Fruit fly (Drosophila melanogaster) whole organism, embryonic: ENCODE measurements around the gene dhd.

ENCODE experiments used
- BEAF-32 ChIP-seq: fragments of 200-800 bp; sonication (Bioruptor generic); optimal IDR thresholded peaks from 3 replicates; lab custom pipeline; 2017; ENCODE audit warnings: missing biosample characterization, missing genetic modification characterization, mild to moderate bottlenecking, moderate library complexity, missing genetic modification reagents
- C15 ChIP-seq: fragments of 200-800 bp; sonication (Bioruptor generic); IDR thresholded peaks from 3 replicates; pipeline ENCODE4 v1.3.6; 2022; ENCODE audit warnings: missing biosample characterization, missing genetic modification characterization
- CG10959 ChIP-seq: fragments of 200-800 bp; sonication (Bioruptor generic); IDR thresholded peaks from 2 replicates; pipeline ENCODE4 v1.3.6; 2022; ENCODE audit warnings: missing biosample characterization, missing genetic modification characterization
- CG11247 ChIP-seq: fragments of 200-800 bp; sonication (Bioruptor generic); IDR thresholded peaks from 2 replicates; pipeline ENCODE4 v1.3.6; 2022; ENCODE audit warnings: missing biosample characterization, missing genetic modification characterization
- CG12219 ChIP-seq: fragments of 200-800 bp; sonication (Bioruptor generic); optimal IDR thresholded peaks from 3 replicates; lab custom pipeline; 2018; ENCODE audit warnings: missing biosample characterization, mild to moderate bottlenecking, missing genetic modification characterization
- CG12236 ChIP-seq: fragments of 200-800 bp; sonication (Bioruptor generic); optimal IDR thresholded peaks from 2 replicates; lab custom pipeline; 2016; ENCODE audit warnings: missing biosample characterization, missing genetic modification characterization
- CG15479 ChIP-seq: fragments of 200-800 bp; sonication (Bioruptor generic); optimal IDR thresholded peaks from 3 replicates; lab custom pipeline; 2019; ENCODE audit warnings: missing biosample characterization, mild to moderate bottlenecking, missing genetic modification characterization, moderate library complexity
- CG17328 ChIP-seq: fragments of 200-800 bp; sonication (Bioruptor generic); IDR thresholded peaks from 2 replicates; pipeline ENCODE4 v1.3.6; 2022; ENCODE audit warnings: missing biosample characterization, missing genetic modification characterization
- CG17829 ChIP-seq: fragments of 200-800 bp; optimal IDR thresholded peaks from 2 replicates; lab custom pipeline; 2019; ENCODE audit warnings: missing biosample characterization, mild to moderate bottlenecking, missing genetic modification characterization, moderate library complexity
- CG18262 ChIP-seq: fragments of 200-800 bp; optimal IDR thresholded peaks from 3 replicates; lab custom pipeline; 2019; ENCODE audit warnings: missing biosample characterization, mild to moderate bottlenecking, missing genetic modification characterization, moderate library complexity
- CG2199 ChIP-seq: fragments of 200-800 bp; sonication (Bioruptor generic); IDR thresholded peaks from 3 replicates; pipeline ENCODE4 v1.3.6; 2022; ENCODE audit warnings: missing biosample characterization, missing genetic modification characterization
- CG2875 ChIP-seq: fragments of 200-800 bp; sonication (Bioruptor generic); optimal IDR thresholded peaks from 2 replicates; lab custom pipeline; 2017; ENCODE audit warnings: missing biosample characterization, mild to moderate bottlenecking, missing genetic modification characterization, missing genetic modification reagents
- CG2889 ChIP-seq: fragments of 200-800 bp; sonication (Bioruptor generic); IDR thresholded peaks from 3 replicates; pipeline ENCODE4 v1.3.6; 2022; ENCODE audit warnings: missing biosample characterization, missing genetic modification characterization
- CG3163 ChIP-seq: fragments of 200-800 bp; sonication (Bioruptor generic); optimal IDR thresholded peaks from 3 replicates; lab custom pipeline; 2016; ENCODE audit warnings: missing biosample characterization, missing genetic modification characterization
- CG4282 ChIP-seq: fragments of 200-800 bp; sonication (Bioruptor generic); optimal IDR thresholded peaks from 2 replicates; lab custom pipeline; 2016; ENCODE audit warnings: missing biosample characterization, missing genetic modification characterization
- CG4820 ChIP-seq: fragments of 200-800 bp; sonication (Bioruptor generic); optimal IDR thresholded peaks from 3 replicates; lab custom pipeline; 2016; ENCODE audit warnings: missing biosample characterization, missing genetic modification characterization
- CG5245 ChIP-seq: fragments of 200-800 bp; sonication (Bioruptor generic); optimal IDR thresholded peaks from 3 replicates; lab custom pipeline; 2016; ENCODE audit warnings: missing biosample characterization, missing genetic modification characterization
- CG8089 ChIP-seq: fragments of 200-800 bp; sonication (Bioruptor generic); optimal IDR thresholded peaks from 3 replicates; lab custom pipeline; 2016; ENCODE audit warnings: missing biosample characterization, missing genetic modification characterization
- CG8765 ChIP-seq: fragments of 200-800 bp; sonication (Bioruptor generic); IDR thresholded peaks from 2 replicates; pipeline ENCODE4 v1.3.6; 2022; ENCODE audit warnings: missing biosample characterization, missing genetic modification characterization
- CG9727 ChIP-seq: fragments of 200-800 bp; sonication (Bioruptor generic); optimal IDR thresholded peaks from 3 replicates; lab custom pipeline; 2017; ENCODE audit warnings: missing biosample characterization, mild to moderate bottlenecking, missing genetic modification characterization
- D19B ChIP-seq: fragments of 200-800 bp; sonication (Bioruptor generic); optimal IDR thresholded peaks from 2 replicates; lab custom pipeline; 2017; ENCODE audit warnings: missing biosample characterization, mild to moderate bottlenecking, missing genetic modification characterization
- Dip2 ChIP-seq: fragments of 200-800 bp; sonication (Bioruptor generic); IDR thresholded peaks from 2 replicates; pipeline ENCODE4 v1.3.6; 2022; ENCODE audit warnings: missing biosample characterization, missing genetic modification characterization
- E2f2 ChIP-seq: fragments of 200-800 bp; sonication (Bioruptor generic); IDR thresholded peaks from 2 replicates; pipeline ENCODE4 v1.3.6; 2022; ENCODE audit warnings: missing biosample characterization, missing genetic modification characterization
- Fer2 ChIP-seq: fragments of 200-800 bp; sonication (Bioruptor generic); optimal IDR thresholded peaks from 2 replicates; lab custom pipeline; 2018; ENCODE audit warnings: missing biosample characterization, mild to moderate bottlenecking, missing genetic modification characterization, moderate library complexity
- HLH54F ChIP-seq: fragments of 200-800 bp; sonication (Bioruptor generic); optimal IDR thresholded peaks from 3 replicates; lab custom pipeline; 2016; ENCODE audit warnings: missing biosample characterization, missing genetic modification characterization
- Hr39 ChIP-seq: fragments of >200 bp; optimal IDR thresholded peaks from 2 replicates; lab custom pipeline; 2017
- Lim3 ChIP-seq: fragments of 200-800 bp; sonication (Bioruptor generic); IDR thresholded peaks from 2 replicates; pipeline ENCODE4 v1.3.6; 2022; ENCODE audit warnings: missing biosample characterization, missing genetic modification characterization
- NC2α ChIP-seq: fragments of 200-800 bp; sonication (Bioruptor generic); optimal IDR thresholded peaks from 2 replicates; lab custom pipeline; 2016; ENCODE audit warnings: missing biosample characterization, missing genetic modification characterization
- NC2β ChIP-seq: fragments of 200-800 bp; sonication (Bioruptor generic); optimal IDR thresholded peaks from 2 replicates; lab custom pipeline; 2016; ENCODE audit warnings: missing biosample characterization, missing genetic modification characterization
- Nf-YC ChIP-seq: fragments of 200-800 bp; optimal IDR thresholded peaks from 3 replicates; lab custom pipeline; 2019; ENCODE audit warnings: missing biosample characterization, mild to moderate bottlenecking, missing genetic modification characterization, moderate library complexity
- Optix ChIP-seq: fragments of 200-800 bp; sonication (Bioruptor generic); IDR thresholded peaks from 3 replicates; pipeline ENCODE4 v1.3.6; 2022; ENCODE audit warnings: missing biosample characterization, missing genetic modification characterization
- Scr ChIP-seq: fragments of 200-800 bp; sonication (Bioruptor generic); IDR thresholded peaks from 2 replicates; pipeline ENCODE4 v1.3.6; 2022; ENCODE audit warnings: missing biosample characterization, missing genetic modification characterization; ENCODE audit not compliant: partially characterized antibody
- Sox102F ChIP-seq: fragments of 200-800 bp; sonication (Bioruptor generic); optimal IDR thresholded peaks from 2 replicates; lab custom pipeline; 2018; ENCODE audit warnings: missing biosample characterization, mild to moderate bottlenecking, missing genetic modification characterization, moderate library complexity
- Spps ChIP-seq: fragments of 200-800 bp; sonication (Bioruptor generic); optimal IDR thresholded peaks from 2 replicates; lab custom pipeline; 2018; ENCODE audit warnings: missing biosample characterization, mild to moderate bottlenecking, missing genetic modification characterization
- Tbp ChIP-seq: fragments of >200 bp; optimal IDR thresholded peaks from 2 replicates; lab custom pipeline; 2018; ENCODE audit warnings: missing biosample characterization, missing genetic modification characterization
- Xbp1 ChIP-seq: fragments of 200-800 bp; sonication (Bioruptor generic); optimal IDR thresholded peaks from 3 replicates; lab custom pipeline; 2016; ENCODE audit warnings: missing biosample characterization, mild to moderate bottlenecking, missing genetic modification characterization
- aop ChIP-seq: fragments of 200-800 bp; sonication (Bioruptor generic); IDR thresholded peaks from 2 replicates; pipeline ENCODE4 v1.3.6; 2022; ENCODE audit warnings: missing biosample characterization, missing genetic modification characterization
- chinmo ChIP-seq: fragments of 200-800 bp; sonication (Bioruptor generic); IDR thresholded peaks from 4 replicates; pipeline ENCODE4 v1.3.6; 2022; ENCODE audit warnings: missing biosample characterization, missing genetic modification characterization; ENCODE audit not compliant: partially characterized antibody
- dimm ChIP-seq: fragments of 200-800 bp; sonication (Bioruptor generic); IDR thresholded peaks from 2 replicates; pipeline ENCODE4 v1.3.6; 2022; ENCODE audit warnings: missing biosample characterization, missing genetic modification characterization
- jumu ChIP-seq: fragments of 200-800 bp; sonication (Bioruptor generic); optimal IDR thresholded peaks from 3 replicates; lab custom pipeline; 2016; ENCODE audit warnings: missing biosample characterization, missing genetic modification characterization
- knrl ChIP-seq: fragments of 200-800 bp; sonication (Bioruptor generic); IDR thresholded peaks from 3 replicates; pipeline ENCODE4 v1.3.6; 2022; ENCODE audit warnings: missing biosample characterization, missing genetic modification characterization; ENCODE audit not compliant: partially characterized antibody
- lov ChIP-seq, 2 experiments: fragments of 200-800 bp in 1 of 2; fragments of >200 bp in 1 of 2; sonication (Bioruptor generic) in 1 of 2; IDR thresholded peaks in 1 of 2; optimal IDR thresholded peaks in 1 of 2; 2 replicates in 1 of 2; 3 replicates in 1 of 2; pipeline versions ENCODE4 v1.3.6 to Lab custom; 2017 to 2022; ENCODE audit warnings: missing biosample characterization in 1 of 2, missing genetic modification characterization in 1 of 2
- maf-S ChIP-seq: fragments of 200-800 bp; sonication (Bioruptor generic); optimal IDR thresholded peaks from 2 replicates; lab custom pipeline; 2016; ENCODE audit warnings: missing biosample characterization, missing genetic modification characterization
- oc ChIP-seq: fragments of 200-800 bp; sonication (Bioruptor generic); optimal IDR thresholded peaks from 2 replicates; lab custom pipeline; 2018; ENCODE audit warnings: missing biosample characterization, mild to moderate bottlenecking, missing genetic modification characterization, moderate library complexity
- otp ChIP-seq: fragments of 200-800 bp; sonication (Bioruptor generic); IDR thresholded peaks from 3 replicates; pipeline ENCODE4, ENCODE4 v1.3.6; 2022; ENCODE audit warnings: missing biosample characterization, missing genetic modification characterization
- pita ChIP-seq: fragments of 200-800 bp; sonication (Bioruptor generic); optimal IDR thresholded peaks from 2 replicates; lab custom pipeline; 2017; ENCODE audit warnings: missing biosample characterization, mild to moderate bottlenecking, missing genetic modification characterization
- ranshi ChIP-seq: fragments of 200-800 bp; sonication (Bioruptor generic); IDR thresholded peaks from 2 replicates; pipeline ENCODE4 v1.3.6; 2022; ENCODE audit warnings: missing biosample characterization, missing genetic modification characterization
- slbo ChIP-seq: fragments of 200-800 bp; sonication (Bioruptor generic); IDR thresholded peaks from 2 replicates; pipeline ENCODE4 v1.3.6; 2022; ENCODE audit warnings: missing biosample characterization, missing genetic modification characterization
- tap ChIP-seq: fragments of 200-800 bp; optimal IDR thresholded peaks from 3 replicates; lab custom pipeline; 2019; ENCODE audit warnings: missing biosample characterization, mild to moderate bottlenecking, missing genetic modification characterization, moderate library complexity
- unc-4 ChIP-seq: fragments of 200-800 bp; sonication (Bioruptor generic); IDR thresholded peaks from 2 replicates; pipeline ENCODE4 v1.3.6; 2022; ENCODE audit warnings: missing biosample characterization, missing genetic modification characterization; ENCODE audit not compliant: partially characterized antibody
- usp ChIP-seq: fragments of >200 bp; optimal IDR thresholded peaks from 2 replicates; lab custom pipeline; 2017; ENCODE audit warnings: missing biosample characterization, missing genetic modification characterization

The dhd gene

dm6 chrX:5322459-5322883 lies 10.5 kb downstream of the dhd start, which contains the start of gene Rnp4F (continued):
- TF ChIP-seq lov (optimal IDR thresholded peaks at IDR 0.05; lab: Kevin White, UChicago) (no peak), lov (GFP tag; IDR thresholded peaks at IDR 0.05; lab: Robert Waterston, UW) (peak; percentile 66; the same call in 1 of the 3 replicates), CG11247 (GFP tag; lab: Robert Waterston, UW) (peak; percentile 68), Xbp1 (GFP tag; lab: Kevin White, UChicago) (peak; percentile 80), BEAF-32 (GFP tag; lab: Kevin White, UChicago) (peak; percentile 91), maf-S (GFP tag; lab: Kevin White, UChicago) (peak; percentile 68), CG12236 (GFP tag; lab: Kevin White, UChicago) (no peak), C15 (GFP tag; lab: Robert Waterston, UW) (0 out of 3 replicates have a peak, but pooled peaks have one; percentile 12), CG4820 (peak; percentile 41), Optix (GFP tag; lab: Robert Waterston, UW) (peak; percentile 57; the same call in 2 of the 3 replicates), Sox102F (GFP tag; lab: Kevin White, UChicago) (no peak), Scr (peak; percentile 86), CG12219 (GFP tag; lab: Kevin White, UChicago) (no peak), CG9727 (GFP tag; lab: Kevin White, UChicago) (peak; percentile 64), Nf-YC (tag; lab: Kevin White, UChicago) (peak; percentile 21), CG2875 (GFP tag; lab: Kevin White, UChicago) (no peak), CG10959 (peak; percentile 25; the same call in 1 of the 2 replicates), otp (GFP tag; lab: Robert Waterston, UW) (no peak), CG2199 (GFP tag; lab: Robert Waterston, UW) (no peak), Dip2 (GFP tag; lab: Robert Waterston, UW) (no peak), knrl (GFP tag; lab: Robert Waterston, UW) (peak; percentile 88), oc (tag; lab: Kevin White, UChicago) (no peak), Hr39 (lab: Kevin White, UChicago) (no peak), aop (no peak), CG8765 (GFP tag; lab: Robert Waterston, UW) (peak; percentile 44; the same call in 1 of the 2 replicates), HLH54F (GFP tag; lab: Kevin White, UChicago) (peak; percentile 87), NC2α (GFP tag; lab: Kevin White, UChicago) (no peak), Tbp (no peak), usp (GFP tag; lab: Kevin White, UChicago) (no peak), CG5245 (peak; percentile 35), D19B (GFP tag; lab: Kevin White, UChicago) (no peak), slbo (peak; percentile 86), unc-4 (peak; percentile 75), Lim3 (GFP tag; lab: Robert Waterston, UW) (no peak), ranshi (GFP tag; lab: Robert Waterston, UW) (peak; percentile 71), pita (GFP tag; lab: Kevin White, UChicago) (no peak), CG17829 (tag; lab: Kevin White, UChicago) (peak; percentile 35), CG4282 (GFP tag; lab: Kevin White, UChicago) (no peak), Fer2 (tag; lab: Kevin White, UChicago) (peak; percentile 16), CG2889 (GFP tag; lab: Robert Waterston, UW) (0 out of 3 replicates have a peak, but pooled peaks have one; percentile 45), CG8089 (peak; percentile 58), NC2β (peak; percentile 43), CG3163 (GFP tag; lab: Kevin White, UChicago) (peak; percentile 36), chinmo (no peak), CG18262 (tag; lab: Kevin White, UChicago) (no peak), tap (tag; lab: Kevin White, UChicago) (no peak), E2f2 (GFP tag; lab: Robert Waterston, UW) (peak; percentile 52), CG15479 (no peak), jumu (peak; percentile 65), CG17328 (0 out of 2 replicates have a peak, but pooled peaks have one; percentile 26), Spps (tag; lab: Kevin White, UChicago) (no peak), dimm (GFP tag; lab: Robert Waterston, UW) (no peak)
